Worm (Caenorhabditis elegans): Measurements from ENCODE around the gene C48B4.7.

The C48B4.7 gene

ce11 chrIII:9563235-9563634, 4.0 kb upstream of the C48B4.7 start, which contains the start of gene C48B4.9:
C48B4.9 (minus strand) TSS chrIII:9563335.
- no peak for TF ChIP-seq unc-62 (GFP tag; optimal IDR thresholded peaks at IDR 0.05)

ce11 chrIII:9561158-9561557, 1.9 kb upstream of the C48B4.7 start, which contains the start of gene C48B4.8:
C48B4.8 (minus strand) TSS chrIII:9561258.
- no peak for TF ChIP-seq unc-62 (GFP tag; optimal IDR thresholded peaks at IDR 0.05)

- no peak for TF ChIP-seq unc-62 (GFP tag; optimal IDR thresholded peaks at IDR 0.05)
Observed at ce11 chrIII:9558463-9558862, 768 bp downstream of the C48B4.7 start, which contains the start of gene C48B4.6. C48B4.6 (minus strand) TSS chrIII:9558563.

- no peak for TF ChIP-seq unc-62 (GFP tag; optimal IDR thresholded peaks at IDR 0.05)
Observed at ce11 chrIII:9556300-9556699, 2.9 kb downstream of the C48B4.7 start, which contains the start of gene ZK1098.11. ZK1098.11 (plus strand) TSS chrIII:9556600.

- no peak for TF ChIP-seq unc-62 (GFP tag; optimal IDR thresholded peaks at IDR 0.05)
Observed at ce11 chrIII:9546016-9546659, 13.1 kb downstream of the C48B4.7 start, which contains the start of gene unc-16. unc-16 (plus strand) TSS chrIII:9546258.

- TF ChIP-seq unc-62 (GFP tag; optimal IDR thresholded peaks at IDR 0.05) = no peak
Observed at ce11 chrIII:9544820-9545219, 14.4 kb downstream of the C48B4.7 start, which contains the start of gene ZK1098.12. ZK1098.12 (plus strand) TSS chrIII:9545120.

ce11 chrIII:9544125-9544524, 15.1 kb downstream of the C48B4.7 start, which contains the start of gene ZK1098.9:
ZK1098.9 (plus strand) TSS chrIII:9544425.
- no peak for TF ChIP-seq unc-62 (GFP tag; optimal IDR thresholded peaks at IDR 0.05)

- TF ChIP-seq unc-62 (GFP tag; optimal IDR thresholded peaks at IDR 0.05) = no peak
Observed at ce11 chrIII:9542816-9543215, 16.4 kb downstream of the C48B4.7 start, which contains the start of gene eif-2Balpha. eif-2Balpha (plus strand) TSS chrIII:9543119.

- no peak for TF ChIP-seq unc-62 (GFP tag; optimal IDR thresholded peaks at IDR 0.05)
Observed at ce11 chrIII:9542280-9542679, 17.0 kb downstream of the C48B4.7 start, which contains the start of gene mut-7. mut-7 (minus strand) TSS chrIII:9542380.

ce11 chrIII:9538655-9539155, 20.5 kb downstream of the C48B4.7 start, which contains the start of gene ZK1098.3:
ZK1098.3 (minus strand) TSS chrIII:9538705.
- no peak for TF ChIP-seq unc-62 (GFP tag; optimal IDR thresholded peaks at IDR 0.05)

ce11 chrIII:9528824-9529223, 30.4 kb downstream of the C48B4.7 start, which contains the start of gene ZK1098.2:
ZK1098.2 (plus strand) TSS chrIII:9529159.
- TF ChIP-seq unc-62 (GFP tag; optimal IDR thresholded peaks at IDR 0.05) = no peak

- TF ChIP-seq unc-62 (GFP tag; optimal IDR thresholded peaks at IDR 0.05) = no peak
Observed at ce11 chrIII:9526851-9527250, 32.4 kb downstream of the C48B4.7 start, which contains the start of gene ZK1098.6. ZK1098.6 (plus strand) TSS chrIII:9527151.

- no peak for TF ChIP-seq unc-62 (GFP tag; optimal IDR thresholded peaks at IDR 0.05)
Observed at ce11 chrIII:9525252-9525651, 34.0 kb downstream of the C48B4.7 start, which contains the start of gene trpp-3. trpp-3 (plus strand) TSS chrIII:9525552.

ce11 chrIII:9523581-9523980, 35.6 kb downstream of the C48B4.7 start, which contains the start of gene mrps-23:
mrps-23 (minus strand) TSS chrIII:9523672.
- no peak for TF ChIP-seq unc-62 (GFP tag; optimal IDR thresholded peaks at IDR 0.05)

ce11 chrIII:9521410-9522090, 37.7 kb downstream of the C48B4.7 start, which contains the start of the genes clu-1 and prp-40:
clu-1 (minus strand) TSS chrIII:9521460.
prp-40 (plus strand) TSS chrIII:9522075.
- TF ChIP-seq unc-62 (GFP tag; optimal IDR thresholded peaks at IDR 0.05) = no peak

- TF ChIP-seq unc-62 (GFP tag; optimal IDR thresholded peaks at IDR 0.05) = no peak
Observed at ce11 chrIII:9516148-9516547, 43.1 kb downstream of the C48B4.7 start, which contains the start of gene F55H2.7. F55H2.7 (minus strand) TSS chrIII:9516248.
